Fruit fly (Drosophila melanogaster): Measurements from ENCODE around the gene Orc5.

The Orc5 gene

DNA sequence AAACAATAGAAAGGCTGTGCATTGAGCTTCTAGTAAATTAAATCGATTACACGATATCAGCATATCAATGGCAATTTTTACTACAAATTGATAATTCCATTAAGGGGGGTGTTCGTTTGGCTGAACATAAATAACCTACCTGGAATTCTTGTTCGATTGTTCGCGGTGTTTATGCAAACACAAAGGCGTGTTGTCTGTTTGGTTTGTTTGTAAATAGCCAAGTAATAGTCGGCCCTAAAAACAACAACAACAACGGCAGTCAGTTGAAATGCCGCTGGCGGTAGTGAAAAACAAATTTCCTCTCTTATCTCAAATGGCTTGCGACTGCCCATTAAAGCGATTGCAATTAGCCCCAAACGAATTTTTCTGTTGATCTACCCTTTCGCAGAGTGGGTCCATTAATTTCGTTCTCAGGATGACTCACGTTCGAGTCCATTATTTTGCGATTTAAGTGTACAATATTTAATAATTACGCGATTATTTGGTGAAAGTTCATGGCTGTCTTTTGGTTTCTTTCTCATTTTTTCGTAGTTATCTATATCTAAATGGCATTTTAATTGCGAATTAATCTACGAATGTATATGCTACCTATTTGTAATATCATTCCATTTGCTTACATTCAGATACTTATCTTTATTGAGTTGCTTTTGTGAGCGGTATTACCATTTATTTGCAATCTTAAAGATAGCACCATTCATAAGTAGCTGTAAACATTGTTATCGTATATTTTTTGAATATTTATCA is 9.2 kb downstream of the Orc5 start (continued):
- no peak for TF ChIP-seq B-H1 (GFP tag; IDR thresholded peaks at IDR 0.05)
- no peak for TF ChIP-seq slp2 (GFP tag; optimal IDR thresholded peaks at IDR 0.05)
- TF ChIP-seq CG12155 (GFP tag; optimal IDR thresholded peaks at IDR 0.05) = no peak
- no peak for TF ChIP-seq Abd-B (GFP tag; optimal IDR thresholded peaks at IDR 0.05)
- no peak for TF ChIP-seq z (GFP tag; IDR thresholded peaks at IDR 0.05)
- TF ChIP-seq Antp (GFP tag; optimal IDR thresholded peaks at IDR 0.05) = no peak
- TF ChIP-seq Fer1 (GFP tag; optimal IDR thresholded peaks at IDR 0.05) = peak; percentile 39
- no peak for TF ChIP-seq Drgx (GFP tag; IDR thresholded peaks at IDR 0.05)
- TF ChIP-seq Sox100B (GFP tag; optimal IDR thresholded peaks at IDR 0.05) = no peak
- no peak for TF ChIP-seq Atf6 (GFP tag; IDR thresholded peaks at IDR 0.05)
- no peak for TF ChIP-seq CG1024 (GFP tag; IDR thresholded peaks at IDR 0.05)
- no peak for TF ChIP-seq CG10654 (GFP tag; optimal IDR thresholded peaks at IDR 0.05)
- TF ChIP-seq Bgb (GFP tag; IDR thresholded peaks at IDR 0.05; ENCODE audit: partially characterized antibody) = no peak
- no peak for TF ChIP-seq trem (tag; optimal IDR thresholded peaks at IDR 0.05)
- no peak for TF ChIP-seq sob (GFP tag; IDR thresholded peaks at IDR 0.05)
- no peak for TF ChIP-seq CG30431 (GFP tag; optimal IDR thresholded peaks at IDR 0.05)
- TF ChIP-seq CG15011 (GFP tag; optimal IDR thresholded peaks at IDR 0.05) = no peak
- TF ChIP-seq Tbp (GFP tag; optimal IDR thresholded peaks at IDR 0.05) = no peak
- no peak for TF ChIP-seq CG8388 (GFP tag; optimal IDR thresholded peaks at IDR 0.05)
- TF ChIP-seq row (GFP tag; IDR thresholded peaks at IDR 0.05) = peak; percentile 53
- TF ChIP-seq Chrac-16 (GFP tag; optimal IDR thresholded peaks at IDR 0.05) = no peak
- TF ChIP-seq Oli (tag; optimal IDR thresholded peaks at IDR 0.05) = peak; percentile 12
- peak; percentile 38 for TF ChIP-seq CG18262 (tag; optimal IDR thresholded peaks at IDR 0.05)
- no peak for TF ChIP-seq toy (GFP tag; IDR thresholded peaks at IDR 0.05)
- no peak for TF ChIP-seq sna (GFP tag; IDR thresholded peaks at IDR 0.05; ENCODE audit: partially characterized antibody)
- TF ChIP-seq psq (GFP tag; optimal IDR thresholded peaks at IDR 0.05) = no peak
- no peak for TF ChIP-seq Ets65A (GFP tag)
- TF ChIP-seq dan (GFP tag; IDR thresholded peaks at IDR 0.05) = no peak
- TF ChIP-seq tin (GFP tag; optimal IDR thresholded peaks at IDR 0.05) = no peak
- no peak for TF ChIP-seq CG17361 (GFP tag; IDR thresholded peaks at IDR 0.05)
- no peak for TF ChIP-seq CG11723 (GFP tag; optimal IDR thresholded peaks at IDR 0.05)
- no peak for TF ChIP-seq CG12299 (tag; optimal IDR thresholded peaks at IDR 0.05)
- peak; percentile 42; the same call in 1 of the 2 replicates for TF ChIP-seq CG9932 (GFP tag; IDR thresholded peaks at IDR 0.05)
- peak; percentile 67 for TF ChIP-seq lab (GFP tag; optimal IDR thresholded peaks at IDR 0.05)
- TF ChIP-seq Mes4 (GFP tag; optimal IDR thresholded peaks at IDR 0.05) = peak; percentile 16
- TF ChIP-seq ind (GFP tag; optimal IDR thresholded peaks at IDR 0.05) = no peak
- no peak for TF ChIP-seq gcm2 (GFP tag; optimal IDR thresholded peaks at IDR 0.05)
- peak; percentile 4 for TF ChIP-seq Asciz (GFP tag; optimal IDR thresholded peaks at IDR 0.05)
- no peak for TF ChIP-seq nerfin-1 (tag; optimal IDR thresholded peaks at IDR 0.05)
- TF ChIP-seq ab (GFP tag; optimal IDR thresholded peaks at IDR 0.05) = no peak
- no peak for TF ChIP-seq CG10431 (GFP tag; optimal IDR thresholded peaks at IDR 0.05)
- TF ChIP-seq CG4730 (GFP tag; IDR thresholded peaks at IDR 0.05) = no peak
- no peak for TF ChIP-seq zfh1 (GFP tag; IDR thresholded peaks at IDR 0.05)
- TF ChIP-seq Neu2 (GFP tag; optimal IDR thresholded peaks at IDR 0.05; ENCODE audit: borderline replicate concordance) = no peak
- TF ChIP-seq CG9876 (GFP tag; optimal IDR thresholded peaks at IDR 0.05) = no peak
- TF ChIP-seq CG2678 (tag; optimal IDR thresholded peaks at IDR 0.05) = peak; percentile 66
- TF ChIP-seq CG2116 (GFP tag; optimal IDR thresholded peaks at IDR 0.05) = no peak
- peak; percentile 33 for TF ChIP-seq CG9727 (GFP tag; optimal IDR thresholded peaks at IDR 0.05)
- no peak for TF ChIP-seq CTCF (GFP tag; optimal IDR thresholded peaks at IDR 0.05)
- no peak for TF ChIP-seq CG5180 (GFP tag; optimal IDR thresholded peaks at IDR 0.05)
- TF ChIP-seq YL-1 (GFP tag; optimal IDR thresholded peaks at IDR 0.05) = no peak
- TF ChIP-seq CG2120 (GFP tag; optimal IDR thresholded peaks at IDR 0.05) = peak; percentile 35

All from whole organism, embryonic.